1 fruit fly cellular context compared by ENCODE assay signal in genomic region chrX:14950273-14951272, dm6.
TF ChIP-seq lines count a peak whose summit lies in the region.

No protein-coding gene starts in this region.

TF ChIP-seq in whole organism, embryonic, 481 proteins besides CTCF, POLR2A, EP300 and RAD21 (continued from another document and continues in another):
- TF ChIP-seq hkb (optimal IDR thresholded peaks at IDR 0.05; lab: Kevin White, UChicago) (no peak), hkb (GFP tag; IDR thresholded peaks at IDR 0.05; lab: Robert Waterston, UW) (peak; percentile 91), CG18599 (GFP tag; optimal IDR thresholded peaks at IDR 0.05; lab: Kevin White, UChicago) (peak; percentile 82), oc (tag; optimal IDR thresholded peaks at IDR 0.05; lab: Kevin White, UChicago) (peak; percentile 92), nom (GFP tag; optimal IDR thresholded peaks at IDR 0.05; lab: Kevin White, UChicago) (peak; percentile 96), emc (GFP tag; optimal IDR thresholded peaks at IDR 0.05; lab: Kevin White, UChicago) (no peak), Taf1 (GFP tag; IDR thresholded peaks at IDR 0.05; lab: Robert Waterston, UW) (0 out of 2 replicates have a peak, but pooled peaks have one; percentile 33), CG34422 (GFP tag; IDR thresholded peaks at IDR 0.05; lab: Robert Waterston, UW) (peak; percentile 88), ken (GFP tag; IDR thresholded peaks at IDR 0.05; lab: Robert Waterston, UW) (peak; percentile 84), CG17912 (GFP tag; optimal IDR thresholded peaks at IDR 0.05; lab: Kevin White, UChicago) (peak; percentile 0), CG5953 (GFP tag; IDR thresholded peaks at IDR 0.05; lab: Robert Waterston, UW) (peak; percentile 83), CG4617 (GFP tag; optimal IDR thresholded peaks at IDR 0.05; lab: Kevin White, UChicago; ENCODE audit: borderline replicate concordance) (peak; percentile 83), CG30020 (tag; optimal IDR thresholded peaks at IDR 0.05; lab: Kevin White, UChicago) (peak; percentile 88), CG15269 (tag; optimal IDR thresholded peaks at IDR 0.05; lab: Kevin White, UChicago) (peak; percentile 94), Hr39 (optimal IDR thresholded peaks at IDR 0.05; lab: Kevin White, UChicago) (no peak), esg (GFP tag; conservative IDR thresholded peaks at IDR 0.05; lab: Robert Waterston, UW) (peak; percentile 92), Nf-YB (GFP tag; optimal IDR thresholded peaks at IDR 0.05; lab: Kevin White, UChicago) (peak; percentile 84), CG2875 (GFP tag; optimal IDR thresholded peaks at IDR 0.05; lab: Kevin White, UChicago) (peak; percentile 92), kay (GFP tag; optimal IDR thresholded peaks at IDR 0.05; lab: Kevin White, UChicago) (peak; percentile 77), sc (optimal IDR thresholded peaks at IDR 0.05; lab: Kevin White, UChicago) (no peak), sc (GFP tag; optimal IDR thresholded peaks at IDR 0.05; lab: Kevin White, UChicago) (peak; percentile 96), CG31365 (tag; optimal IDR thresholded peaks at IDR 0.05; lab: Kevin White, UChicago) (peak; percentile 68), crp (GFP tag; optimal IDR thresholded peaks at IDR 0.05; lab: Kevin White, UChicago) (peak; percentile 14 to 64), row (GFP tag; IDR thresholded peaks at IDR 0.05; lab: Robert Waterston, UW) (peak; percentile 93), kah (GFP tag; optimal IDR thresholded peaks at IDR 0.05; lab: Kevin White, UChicago) (peak; percentile 87), CG6689 (GFP tag; IDR thresholded peaks at IDR 0.05; lab: Robert Waterston, UW) (peak; percentile 93), ind (GFP tag; optimal IDR thresholded peaks at IDR 0.05; lab: Kevin White, UChicago) (peak; percentile 83), MTF-1 (GFP tag; optimal IDR thresholded peaks at IDR 0.05; lab: Kevin White, UChicago; ENCODE audit: borderline replicate concordance) (peak; percentile 76), Dip3 (GFP tag; optimal IDR thresholded peaks at IDR 0.05; lab: Kevin White, UChicago) (peak; percentile 50), unc-4 (GFP tag; IDR thresholded peaks at IDR 0.05; lab: Robert Waterston, UW; ENCODE audit: partially characterized antibody) (no peak), repo (GFP tag; optimal IDR thresholded peaks at IDR 0.05; lab: Kevin White, UChicago) (peak; percentile 12), fd3F (GFP tag; optimal IDR thresholded peaks at IDR 0.05; lab: Kevin White, UChicago) (peak; percentile 73), bab2 (GFP tag; optimal IDR thresholded peaks at IDR 0.05; lab: Kevin White, UChicago) (peak; percentile 79), CG5180 (GFP tag; optimal IDR thresholded peaks at IDR 0.05; lab: Kevin White, UChicago) (peak; percentile 89), eyg (GFP tag; optimal IDR thresholded peaks at IDR 0.05; lab: Kevin White, UChicago) (no peak), E2f1 (GFP tag; IDR thresholded peaks at IDR 0.05; lab: Robert Waterston, UW) (peak; percentile 89), vfl (GFP tag; optimal IDR thresholded peaks at IDR 0.05; lab: Kevin White, UChicago) (peak; percentile 37), Scr (GFP tag; IDR thresholded peaks at IDR 0.05; lab: Robert Waterston, UW; ENCODE audit: partially characterized antibody) (0 out of 2 replicates have a peak, but pooled peaks have one; percentile 16), jing (GFP tag; optimal IDR thresholded peaks at IDR 0.05; lab: Kevin White, UChicago) (peak; percentile 91), CG2202 (tag; optimal IDR thresholded peaks at IDR 0.05; lab: Kevin White, UChicago) (peak; percentile 95), CG30431 (GFP tag; optimal IDR thresholded peaks at IDR 0.05; lab: Kevin White, UChicago) (peak; percentile 92), Atf3 (GFP tag; optimal IDR thresholded peaks at IDR 0.05; lab: Kevin White, UChicago) (peak; percentile 80), br (optimal IDR thresholded peaks at IDR 0.05; lab: Kevin White, UChicago) (no peak), HmgZ (tag; optimal IDR thresholded peaks at IDR 0.05; lab: Kevin White, UChicago) (peak; percentile 76), Chrac-16 (GFP tag; optimal IDR thresholded peaks at IDR 0.05; lab: Kevin White, UChicago) (peak; percentile 92), CG1024 (GFP tag; IDR thresholded peaks at IDR 0.05; lab: Robert Waterston, UW) (peak; percentile 78), CG8359 (GFP tag; optimal IDR thresholded peaks at IDR 0.05; lab: Kevin White, UChicago; ENCODE audit: borderline replicate concordance) (peak; percentile 92), amos (GFP tag; IDR thresholded peaks at IDR 0.05; lab: Robert Waterston, UW; ENCODE audit: partially characterized antibody) (0 out of 2 replicates have a peak, but pooled peaks have one; percentile 18), Dek (tag; optimal IDR thresholded peaks at IDR 0.05; lab: Kevin White, UChicago) (peak; percentile 81), CG17359 (tag; optimal IDR thresholded peaks at IDR 0.05; lab: Kevin White, UChicago) (peak; percentile 94), HLH3B (GFP tag; IDR thresholded peaks at IDR 0.05; lab: Robert Waterston, UW) (peak; percentile 91), ranshi (GFP tag; IDR thresholded peaks at IDR 0.05; lab: Robert Waterston, UW) (peak; percentile 84), mirr (GFP tag; optimal IDR thresholded peaks at IDR 0.05; lab: Kevin White, UChicago) (peak; percentile 12), en (GFP tag; optimal IDR thresholded peaks at IDR 0.05; lab: Kevin White, UChicago) (peak; percentile 64), CG14710 (tag; optimal IDR thresholded peaks at IDR 0.05; lab: Kevin White, UChicago) (peak; percentile 98), stwl (tag; optimal IDR thresholded peaks at IDR 0.05; lab: Kevin White, UChicago) (peak; percentile 41), CG42726 (GFP tag; IDR thresholded peaks at IDR 0.05; lab: Robert Waterston, UW; ENCODE audit: partially characterized antibody) (no peak), CG10147 (GFP tag; optimal IDR thresholded peaks at IDR 0.05; lab: Kevin White, UChicago) (peak; percentile 77), nerfin-2 (GFP tag; IDR thresholded peaks at IDR 0.05; lab: Robert Waterston, UW; ENCODE audit: partially characterized antibody) (no peak), sob (GFP tag; IDR thresholded peaks at IDR 0.05; lab: Robert Waterston, UW) (peak; percentile 84), CG4404 (GFP tag; IDR thresholded peaks at IDR 0.05; lab: Robert Waterston, UW) (peak; percentile 91), tgo (GFP tag; IDR thresholded peaks at IDR 0.05; lab: Robert Waterston, UW) (peak; percentile 89), CG14860 (GFP tag; IDR thresholded peaks at IDR 0.05; lab: Robert Waterston, UW; ENCODE audit: partially characterized antibody) (no peak), CG10462 (GFP tag; optimal IDR thresholded peaks at IDR 0.05; lab: Kevin White, UChicago) (peak; percentile 95), Dfd (GFP tag; optimal IDR thresholded peaks at IDR 0.05; lab: Kevin White, UChicago) (no peak), Awh (GFP tag; IDR thresholded peaks at IDR 0.05; lab: Robert Waterston, UW) (peak; percentile 90), wek (GFP tag; optimal IDR thresholded peaks at IDR 0.05; lab: Kevin White, UChicago) (peak; percentile 58), CrebB (tag; optimal IDR thresholded peaks at IDR 0.05; lab: Kevin White, UChicago) (peak; percentile 74), CG1832 (GFP tag; optimal IDR thresholded peaks at IDR 0.05; lab: Kevin White, UChicago) (peak; percentile 42), wdn (GFP tag; IDR thresholded peaks at IDR 0.05; lab: Robert Waterston, UW) (peak; percentile 27; the same call in 1 of the 2 replicates), CG7372 (GFP tag; IDR thresholded peaks at IDR 0.05; lab: Robert Waterston, UW) (peak; percentile 80), pfk (GFP tag; optimal IDR thresholded peaks at IDR 0.05; lab: Kevin White, UChicago) (no peak), CG8290 (GFP tag; optimal IDR thresholded peaks at IDR 0.05; lab: Kevin White, UChicago) (peak; percentile 94), CG8290 (tag; optimal IDR thresholded peaks at IDR 0.05; lab: Kevin White, UChicago) (peak; percentile 23 to 94), cas (GFP tag; IDR thresholded peaks at IDR 0.05; lab: Robert Waterston, UW) (peak; percentile 27; the same call in 1 of the 2 replicates), vnd (GFP tag; IDR thresholded peaks at IDR 0.05; lab: Robert Waterston, UW; ENCODE audit: partially characterized antibody) (no peak), crol (GFP tag; IDR thresholded peaks at IDR 0.05; lab: Robert Waterston, UW) (peak; percentile 24; the same call in 1 of the 2 replicates), Six4 (GFP tag; optimal IDR thresholded peaks at IDR 0.05; lab: Kevin White, UChicago) (peak; percentile 91), gce (GFP tag; IDR thresholded peaks at IDR 0.05; lab: Robert Waterston, UW) (peak; percentile 74), dmrt11E (tag; optimal IDR thresholded peaks at IDR 0.05; lab: Kevin White, UChicago) (peak; percentile 98), tup (GFP tag; optimal IDR thresholded peaks at IDR 0.05; lab: Kevin White, UChicago) (peak; percentile 49), CG18476 (GFP tag; optimal IDR thresholded peaks at IDR 0.05; lab: Kevin White, UChicago) (peak; percentile 93), D (optimal IDR thresholded peaks at IDR 0.05; lab: Kevin White, UChicago) (no peak), D (GFP tag; optimal IDR thresholded peaks at IDR 0.05; lab: Kevin White, UChicago) (peak; percentile 97), CG13894 (tag; optimal IDR thresholded peaks at IDR 0.05; lab: Kevin White, UChicago) (peak; percentile 6), CG1603 (tag; optimal IDR thresholded peaks at IDR 0.05; lab: Kevin White, UChicago) (peak; percentile 75), Lpt (GFP tag; optimal IDR thresholded peaks at IDR 0.05; lab: Kevin White, UChicago) (no peak), bbx (GFP tag; IDR thresholded peaks at IDR 0.05; lab: Robert Waterston, UW; ENCODE audit: partially characterized antibody) (peak; percentile 30; the same call in 1 of the 2 replicates), pb (GFP tag; optimal IDR thresholded peaks at IDR 0.05; lab: Kevin White, UChicago) (peak; percentile 62), lmd (GFP tag; IDR thresholded peaks at IDR 0.05; lab: Robert Waterston, UW) (peak; percentile 93), Camta (GFP tag; optimal IDR thresholded peaks at IDR 0.05; lab: Kevin White, UChicago) (peak; percentile 85), gsb-n (tag; optimal IDR thresholded peaks at IDR 0.05; lab: Kevin White, UChicago) (peak; percentile 95), CG33213 (GFP tag; optimal IDR thresholded peaks at IDR 0.05; lab: Kevin White, UChicago) (peak; percentile 58), Stat92E (GFP tag; optimal IDR thresholded peaks at IDR 0.05; lab: Kevin White, UChicago) (peak in 1 of 3 experiments; percentile 96), phol (tag; optimal IDR thresholded peaks at IDR 0.05; lab: Kevin White, UChicago) (peak; percentile 97), CG4360 (GFP tag; IDR thresholded peaks at IDR 0.05; lab: Robert Waterston, UW) (peak; percentile 81), CG12071 (GFP tag; optimal IDR thresholded peaks at IDR 0.05; lab: Kevin White, UChicago) (peak; percentile 82), gcm2 (GFP tag; optimal IDR thresholded peaks at IDR 0.05; lab: Kevin White, UChicago) (peak; percentile 66), cato (GFP tag; optimal IDR thresholded peaks at IDR 0.05; lab: Kevin White, UChicago; ENCODE audit: borderline replicate concordance) (peak; percentile 89), CG18011 (GFP tag; optimal IDR thresholded peaks at IDR 0.05; lab: Kevin White, UChicago) (peak; percentile 41), sens (GFP tag; lab: Kevin White, UChicago) (peak; percentile 99), Hey (tag; optimal IDR thresholded peaks at IDR 0.05; lab: Kevin White, UChicago) (peak; percentile 28), ase (GFP tag; IDR thresholded peaks at IDR 0.05; lab: Robert Waterston, UW) (peak; percentile 74; the same call in 2 of the 3 replicates), ssp (GFP tag; IDR thresholded peaks at IDR 0.05; lab: Robert Waterston, UW) (peak; percentile 82), sim (GFP tag; IDR thresholded peaks at IDR 0.05; lab: Robert Waterston, UW) (peak; percentile 83), lola (GFP tag; optimal IDR thresholded peaks at IDR 0.05; lab: Kevin White, UChicago) (peak in 1 of 3 experiments; percentile 99), CG12942 (GFP tag; optimal IDR thresholded peaks at IDR 0.05; lab: Kevin White, UChicago) (peak; percentile 83), onecut (GFP tag; IDR thresholded peaks at IDR 0.05; lab: Robert Waterston, UW) (peak; percentile 88), prd (optimal IDR thresholded peaks at IDR 0.05; lab: Kevin White, UChicago) (no peak), prd (GFP tag; IDR thresholded peaks at IDR 0.05; lab: Robert Waterston, UW) (peak; percentile 93), CG8281 (tag; optimal IDR thresholded peaks at IDR 0.05; lab: Kevin White, UChicago) (peak; percentile 86), Eip74EF (GFP tag; optimal IDR thresholded peaks at IDR 0.05; lab: Kevin White, UChicago) (peak in 1 of 2 experiments; percentile 96), Blimp-1 (GFP tag; optimal IDR thresholded peaks at IDR 0.05; lab: Kevin White, UChicago) (peak; percentile 92), CG2199 (GFP tag; IDR thresholded peaks at IDR 0.05; lab: Robert Waterston, UW) (no peak), Hr51 (GFP tag; optimal IDR thresholded peaks at IDR 0.05; lab: Kevin White, UChicago) (peak; percentile 64 to 97), PHDP (tag; optimal IDR thresholded peaks at IDR 0.05; lab: Kevin White, UChicago) (peak; percentile 93), insv (GFP tag; optimal IDR thresholded peaks at IDR 0.05; lab: Kevin White, UChicago) (peak in 1 of 2 experiments; percentile 61), Sox102F (GFP tag; optimal IDR thresholded peaks at IDR 0.05; lab: Kevin White, UChicago) (peak; percentile 94), Oli (tag; optimal IDR thresholded peaks at IDR 0.05; lab: Kevin White, UChicago) (peak; percentile 97), gfzf (GFP tag; optimal IDR thresholded peaks at IDR 0.05; lab: Kevin White, UChicago) (no peak), da (GFP tag; optimal IDR thresholded peaks at IDR 0.05; lab: Kevin White, UChicago) (peak; percentile 36), zen (tag; optimal IDR thresholded peaks at IDR 0.05; lab: Kevin White, UChicago) (peak; percentile 97), wor (GFP tag; IDR thresholded peaks at IDR 0.05; lab: Robert Waterston, UW) (peak; percentile 93), Aef1 (GFP tag; IDR thresholded peaks at IDR 0.05; lab: Robert Waterston, UW) (peak; percentile 81), H15 (GFP tag; IDR thresholded peaks at IDR 0.05; lab: Robert Waterston, UW) (peak; percentile 88), fd64A (GFP tag; optimal IDR thresholded peaks at IDR 0.05; lab: Kevin White, UChicago) (peak; percentile 76), Tbp (GFP tag; optimal IDR thresholded peaks at IDR 0.05; lab: Kevin White, UChicago) (no peak), rib (GFP tag; IDR thresholded peaks at IDR 0.05; lab: Robert Waterston, UW) (no peak), otp (GFP tag; IDR thresholded peaks at IDR 0.05; lab: Robert Waterston, UW) (peak; percentile 82)
